Worm (Caenorhabditis elegans) whole organism, late embryonic: ENCODE results near the gene col-107.

Experiments used
- K02D7.2 ChIP-seq: sonication (generic microtip); optimal IDR thresholded peaks from 2 replicates; lab custom pipeline; 2017; ENCODE audit warnings: mild to moderate bottlenecking, missing genetic modification characterization, missing compliant biosample characterization
- T23F11.4 ChIP-seq: fragments of 200-800 bp; sonication (Bioruptor generic); optimal IDR thresholded peaks from 2 replicates; lab custom pipeline; 2018; ENCODE audit warnings: mild to moderate bottlenecking, missing genetic modification characterization, missing compliant biosample characterization
- elt-2 ChIP-seq: sonication (generic microtip); optimal IDR thresholded peaks from 2 replicates; lab custom pipeline; 2016; ENCODE audit warnings: missing genetic modification reagents, missing genetic modification characterization, missing compliant biosample characterization
- elt-4 ChIP-seq: sonication (generic microtip); optimal IDR thresholded peaks from 2 replicates; lab custom pipeline; 2016; ENCODE audit warnings: missing genetic modification characterization, missing compliant biosample characterization

ce11 chrIV:1563476-1564131 lies 15.1 kb downstream of the col-107 start, which contains the start of gene Y41D4B.15:
- TF ChIP-seq elt-2 (tag; lab: Kevin White, UChicago): no peak
- no peak for TF ChIP-seq T23F11.4 (GFP tag; lab: Kevin White, UChicago)
- TF ChIP-seq elt-4 (tag; lab: Kevin White, UChicago): no peak
- TF ChIP-seq K02D7.2: no peak
